Fruit fly (Drosophila melanogaster) whole organism, embryonic: ENCODE data around the gene CG16790.

Experiments
- Atf3 ChIP-seq: fragments of 200-800 bp; sonication (Bioruptor generic); optimal IDR thresholded peaks from 3 replicates; lab custom pipeline; 2016; ENCODE audit warnings: missing biosample characterization, missing genetic modification characterization
- Blimp-1 ChIP-seq: fragments of 200-800 bp; sonication (Bioruptor generic); optimal IDR thresholded peaks from 3 replicates; lab custom pipeline; 2018; ENCODE audit warnings: missing biosample characterization, missing genetic modification characterization, mild to moderate bottlenecking, moderate library complexity, missing genetic modification reagents
- BtbVII ChIP-seq: fragments of 200-800 bp; sonication (Bioruptor generic); optimal IDR thresholded peaks from 3 replicates; lab custom pipeline; 2017; ENCODE audit warnings: missing biosample characterization, mild to moderate bottlenecking, missing genetic modification characterization
- CG10209 ChIP-seq: fragments of 200-800 bp; sonication (Bioruptor generic); optimal IDR thresholded peaks from 3 replicates; lab custom pipeline; 2017; ENCODE audit warnings: missing biosample characterization, mild to moderate bottlenecking, missing genetic modification characterization, missing genetic modification reagents
- CG10321 ChIP-seq: fragments of 200-800 bp; sonication (Bioruptor generic); IDR thresholded peaks from 2 replicates; pipeline ENCODE4 v1.3.6; 2022; ENCODE audit warnings: missing biosample characterization, missing genetic modification characterization
- CG10979 ChIP-seq: fragments of 200-800 bp; sonication (Bioruptor generic); optimal IDR thresholded peaks from 2 replicates; lab custom pipeline; 2018; ENCODE audit warnings: missing biosample characterization, mild to moderate bottlenecking, missing genetic modification characterization, moderate library complexity
- CG12744 ChIP-seq: fragments of 200-800 bp; sonication (Bioruptor generic); optimal IDR thresholded peaks from 2 replicates; lab custom pipeline; 2016; ENCODE audit warnings: missing biosample characterization, missing genetic modification characterization
- CG12769 ChIP-seq: fragments of 200-800 bp; sonication (Bioruptor generic); optimal IDR thresholded peaks from 2 replicates; lab custom pipeline; 2019; ENCODE audit warnings: missing biosample characterization, mild to moderate bottlenecking, missing genetic modification characterization, moderate library complexity
- CG13123 ChIP-seq: fragments of 200-800 bp; sonication (Bioruptor generic); optimal IDR thresholded peaks from 2 replicates; lab custom pipeline; 2016; ENCODE audit warnings: missing biosample characterization, missing genetic modification characterization
- CG17359 ChIP-seq: fragments of 200-800 bp; sonication (Bioruptor generic); optimal IDR thresholded peaks from 3 replicates; lab custom pipeline; 2018; ENCODE audit warnings: missing biosample characterization, mild to moderate bottlenecking, missing genetic modification characterization, moderate library complexity
- CG17568 ChIP-seq: fragments of 200-800 bp; sonication (Bioruptor generic); optimal IDR thresholded peaks from 2 replicates; lab custom pipeline; 2018; ENCODE audit warnings: missing biosample characterization, mild to moderate bottlenecking, missing genetic modification characterization, moderate library complexity
- CG18011 ChIP-seq: fragments of 200-800 bp; sonication (Bioruptor generic); optimal IDR thresholded peaks from 2 replicates; lab custom pipeline; 2017; ENCODE audit warnings: missing biosample characterization, missing genetic modification characterization, mild to moderate bottlenecking, moderate library complexity, missing genotype
- CG18619 ChIP-seq: fragments of 200-800 bp; sonication (Bioruptor generic); optimal IDR thresholded peaks from 3 replicates; lab custom pipeline; 2017; ENCODE audit warnings: missing biosample characterization, mild to moderate bottlenecking, missing genetic modification characterization
- CG2202 ChIP-seq: fragments of 200-800 bp; sonication (Bioruptor generic); optimal IDR thresholded peaks from 2 replicates; lab custom pipeline; 2018; ENCODE audit warnings: missing biosample characterization, mild to moderate bottlenecking, missing genetic modification characterization
- CG2678 ChIP-seq: fragments of 200-800 bp; sonication (Bioruptor generic); optimal IDR thresholded peaks from 3 replicates; lab custom pipeline; 2019; ENCODE audit warnings: missing biosample characterization, mild to moderate bottlenecking, missing genetic modification characterization, moderate library complexity
- CG4730 ChIP-seq: fragments of 200-800 bp; sonication (Bioruptor generic); IDR thresholded peaks from 2 replicates; pipeline ENCODE4 v1.3.6; 2022; ENCODE audit warnings: missing biosample characterization, missing genetic modification characterization
- CG6654 ChIP-seq: fragments of 200-800 bp; sonication (Bioruptor generic); optimal IDR thresholded peaks from 2 replicates; lab custom pipeline; 2017; ENCODE audit warnings: missing biosample characterization, mild to moderate bottlenecking, missing genetic modification characterization
- CG6689 ChIP-seq: fragments of 200-800 bp; sonication (Bioruptor generic); IDR thresholded peaks from 2 replicates; pipeline ENCODE4 v1.3.6; 2022; ENCODE audit warnings: missing biosample characterization, missing genetic modification characterization
- CG8765 ChIP-seq: fragments of 200-800 bp; sonication (Bioruptor generic); IDR thresholded peaks from 2 replicates; pipeline ENCODE4 v1.3.6; 2022; ENCODE audit warnings: missing biosample characterization, missing genetic modification characterization
- CG8944 ChIP-seq: fragments of 200-800 bp; sonication (Bioruptor generic); optimal IDR thresholded peaks from 3 replicates; lab custom pipeline; 2016; ENCODE audit warnings: missing biosample characterization, missing genetic modification characterization
- CTCF ChIP-seq: fragments of 200-800 bp; sonication (Bioruptor generic); optimal IDR thresholded peaks from 2 replicates; lab custom pipeline; 2017; ENCODE audit warnings: missing biosample characterization, mild to moderate bottlenecking, missing genetic modification characterization, moderate library complexity
- CrebB ChIP-seq: fragments of 200-800 bp; sonication (Bioruptor generic); optimal IDR thresholded peaks from 3 replicates; lab custom pipeline; 2018; ENCODE audit warnings: missing biosample characterization, mild to moderate bottlenecking, missing genetic modification characterization
- Dek ChIP-seq: fragments of 200-800 bp; sonication (Bioruptor generic); optimal IDR thresholded peaks from 3 replicates; lab custom pipeline; 2019; ENCODE audit warnings: missing biosample characterization, mild to moderate bottlenecking, missing genetic modification characterization, moderate library complexity
- Dip3 ChIP-seq: fragments of 200-800 bp; sonication (Bioruptor generic); optimal IDR thresholded peaks from 3 replicates; lab custom pipeline; 2016; ENCODE audit warnings: missing biosample characterization, missing genetic modification characterization
- Doc2 ChIP-seq: fragments of 200-800 bp; sonication (Bioruptor generic); IDR thresholded peaks from 2 replicates; pipeline ENCODE4 v1.3.6; 2022; ENCODE audit warnings: missing biosample characterization, missing genetic modification characterization
- Ets65A ChIP-seq: fragments of 200-800 bp; sonication (Bioruptor generic); peaks from one replicate; lab custom pipeline; 2016; ENCODE audit warnings: missing biosample characterization, missing genetic modification characterization
- Fer3 ChIP-seq: fragments of 200-800 bp; sonication (Bioruptor generic); optimal IDR thresholded peaks from 2 replicates; lab custom pipeline; 2018; ENCODE audit warnings: missing biosample characterization, mild to moderate bottlenecking, missing genetic modification characterization, moderate library complexity
- HLHmδ ChIP-seq: fragments of 200-800 bp; sonication (Bioruptor generic); optimal IDR thresholded peaks from 2 replicates; lab custom pipeline; 2018; ENCODE audit warnings: missing biosample characterization, mild to moderate bottlenecking, missing genetic modification characterization, moderate library complexity
- Med ChIP-seq: fragments of 200-800 bp; sonication (Bioruptor generic); peaks from one replicate; lab custom pipeline; 2016; ENCODE audit warnings: missing biosample characterization, missing genetic modification characterization, mild to moderate bottlenecking, inconsistent platforms, moderate library complexity
- Mrtf ChIP-seq: fragments of 200-800 bp; sonication (Bioruptor generic); IDR thresholded peaks from 3 replicates; pipeline ENCODE4 v1.3.6; 2022; ENCODE audit warnings: missing biosample characterization, missing genetic modification characterization
- Myb ChIP-seq: fragments of 200-800 bp; sonication (Bioruptor generic); optimal IDR thresholded peaks from 2 replicates; lab custom pipeline; 2016; ENCODE audit warnings: missing biosample characterization, missing genetic modification characterization
- NC2α ChIP-seq: fragments of 200-800 bp; sonication (Bioruptor generic); optimal IDR thresholded peaks from 2 replicates; lab custom pipeline; 2016; ENCODE audit warnings: missing biosample characterization, missing genetic modification characterization
- Opbp ChIP-seq: fragments of 200-800 bp; sonication (Bioruptor generic); IDR thresholded peaks from 3 replicates; pipeline ENCODE4 v1.3.6; 2022; ENCODE audit warnings: missing biosample characterization, missing genetic modification characterization; ENCODE audit not compliant: partially characterized antibody
- Optix ChIP-seq: fragments of 200-800 bp; sonication (Bioruptor generic); IDR thresholded peaks from 3 replicates; pipeline ENCODE4 v1.3.6; 2022; ENCODE audit warnings: missing biosample characterization, missing genetic modification characterization
- Sox100B ChIP-seq: fragments of 200-800 bp; sonication (Bioruptor generic); optimal IDR thresholded peaks from 3 replicates; lab custom pipeline; 2018; ENCODE audit warnings: missing biosample characterization, mild to moderate bottlenecking, missing genetic modification characterization
- Taf1 ChIP-seq: fragments of 200-800 bp; sonication (Bioruptor generic); IDR thresholded peaks from 2 replicates; pipeline ENCODE4 v1.3.6; 2022; ENCODE audit warnings: missing biosample characterization, missing genetic modification characterization
- aop ChIP-seq: fragments of 200-800 bp; sonication (Bioruptor generic); IDR thresholded peaks from 2 replicates; pipeline ENCODE4 v1.3.6; 2022; ENCODE audit warnings: missing biosample characterization, missing genetic modification characterization
- bcd ChIP-seq: fragments of 200-800 bp; sonication (Bioruptor generic); optimal IDR thresholded peaks from 2 replicates; lab custom pipeline; 2017; ENCODE audit warnings: missing biosample characterization, mild to moderate bottlenecking, missing genetic modification characterization
- crol ChIP-seq: fragments of 200-800 bp; sonication (Bioruptor generic); IDR thresholded peaks from 2 replicates; pipeline ENCODE4 v1.3.6; 2022; ENCODE audit warnings: missing biosample characterization, missing genetic modification characterization
- crp ChIP-seq, 2 experiments: fragments of 200-800 bp; sonication (Bioruptor generic); optimal IDR thresholded peaks; 2 replicates in 1 of 2; 3 replicates in 1 of 2; lab custom pipeline; 2017; ENCODE audit warnings: missing biosample characterization in 2 of 2, missing genetic modification characterization in 2 of 2, mild to moderate bottlenecking in 1 of 2, moderate library complexity in 1 of 2
- danr ChIP-seq: fragments of 200-800 bp; sonication (Bioruptor generic); IDR thresholded peaks from 2 replicates; pipeline ENCODE4 v1.3.6; 2022; ENCODE audit warnings: missing biosample characterization, missing genetic modification characterization
- dmrt11E ChIP-seq: fragments of 200-800 bp; sonication (Bioruptor generic); optimal IDR thresholded peaks from 3 replicates; lab custom pipeline; 2018; ENCODE audit warnings: missing biosample characterization, mild to moderate bottlenecking, missing genetic modification characterization, moderate library complexity
- exex ChIP-seq: fragments of 200-800 bp; sonication (Bioruptor generic); optimal IDR thresholded peaks from 4 replicates; lab custom pipeline; 2018; ENCODE audit warnings: missing biosample characterization, mild to moderate bottlenecking, missing genetic modification characterization, moderate library complexity
- gt ChIP-seq: fragments of 200-800 bp; sonication (Bioruptor generic); IDR thresholded peaks from 2 replicates; pipeline ENCODE4 v1.3.6; 2022; ENCODE audit warnings: missing biosample characterization, missing genetic modification characterization
- ham ChIP-seq: fragments of 200-800 bp; sonication (Bioruptor generic); IDR thresholded peaks from 2 replicates; pipeline ENCODE4 v1.3.6; 2022; ENCODE audit warnings: missing biosample characterization, missing genetic modification characterization
- hth ChIP-seq: fragments of >200 bp; optimal IDR thresholded peaks from 2 replicates; lab custom pipeline; 2017; ENCODE audit warnings: inconsistent platforms
- phol ChIP-seq: fragments of 200-800 bp; sonication (Bioruptor generic); optimal IDR thresholded peaks from 3 replicates; lab custom pipeline; 2018; ENCODE audit warnings: missing biosample characterization, mild to moderate bottlenecking, missing genetic modification characterization, moderate library complexity
- pita ChIP-seq: fragments of 200-800 bp; sonication (Bioruptor generic); optimal IDR thresholded peaks from 2 replicates; lab custom pipeline; 2017; ENCODE audit warnings: missing biosample characterization, mild to moderate bottlenecking, missing genetic modification characterization
- pum ChIP-seq: fragments of 200-800 bp; sonication (Bioruptor generic); optimal IDR thresholded peaks from 2 replicates; lab custom pipeline; 2016; ENCODE audit warnings: missing biosample characterization, missing genetic modification characterization
- yki ChIP-seq: fragments of >200 bp; optimal IDR thresholded peaks from 3 replicates; lab custom pipeline; 2018
- zfh2 ChIP-seq: fragments of 200-800 bp; sonication (Bioruptor generic); optimal IDR thresholded peaks from 2 replicates; lab custom pipeline; 2016; ENCODE audit warnings: missing biosample characterization, missing genetic modification characterization

The CG16790 gene

dm6 chr3R:9555334-9555974 is 14.6 kb downstream of the CG16790 start, which contains the start of the genes CG9386 and BckdhA (continued):
- TF ChIP-seq danr (GFP tag; lab: Robert Waterston, UW) (no peak), CG10209 (GFP tag; lab: Kevin White, UChicago) (peak; percentile 32), CG2202 (tag; lab: Kevin White, UChicago) (no peak), Taf1 (GFP tag; lab: Robert Waterston, UW) (0 out of 2 replicates have a peak, but pooled peaks have one; percentile 24), aop (no peak), exex (tag; lab: Kevin White, UChicago) (no peak), Doc2 (no peak), zfh2 (GFP tag; lab: Kevin White, UChicago) (peak; percentile 58), HLHmδ (no peak), CG6689 (GFP tag; lab: Robert Waterston, UW) (peak; percentile 95), CG8944 (GFP tag; lab: Kevin White, UChicago) (peak; percentile 55), Atf3 (GFP tag; lab: Kevin White, UChicago) (no peak), CG8765 (0 out of 2 replicates have a peak, but pooled peaks have one; percentile 14), pum (GFP tag; lab: Kevin White, UChicago) (peak; percentile 34), Med (GFP tag; lab: Kevin White, UChicago) (peak; percentile 92), CG17359 (tag; lab: Kevin White, UChicago) (peak; percentile 32), dmrt11E (tag; lab: Kevin White, UChicago) (peak; percentile 0), phol (tag; lab: Kevin White, UChicago) (peak; percentile 60), Dip3 (GFP tag; lab: Kevin White, UChicago) (peak; percentile 63), Sox100B (GFP tag; lab: Kevin White, UChicago) (no peak), pita (no peak), BtbVII (GFP tag; lab: Kevin White, UChicago) (no peak), CTCF (GFP tag; lab: Kevin White, UChicago) (no peak), bcd (GFP tag; lab: Kevin White, UChicago) (peak; percentile 21), Ets65A (GFP tag; lab: Kevin White, UChicago) (peak; percentile 95), CG18619 (GFP tag; lab: Kevin White, UChicago) (peak; percentile 32), CG2678 (peak; percentile 63), CG10979 (tag; lab: Kevin White, UChicago) (peak; percentile 76), Blimp-1 (GFP tag; lab: Kevin White, UChicago) (peak; percentile 65), Mrtf (GFP tag; lab: Robert Waterston, UW) (no peak), CG18011 (GFP tag; lab: Kevin White, UChicago) (peak; percentile 2), CG6654 (GFP tag; lab: Kevin White, UChicago) (no peak), CG17568 (no peak), Fer3 (tag; lab: Kevin White, UChicago) (peak; percentile 42), Opbp (0 out of 3 replicates have a peak, but pooled peaks have one; percentile 5), hth (lab: Kevin White, UChicago) (no peak), Myb (GFP tag; lab: Kevin White, UChicago) (peak; percentile 29), gt (GFP tag; lab: Robert Waterston, UW) (no peak), CG4730 (GFP tag; lab: Robert Waterston, UW) (no peak), CG13123 (GFP tag; lab: Kevin White, UChicago) (peak; percentile 20), yki (lab: Kevin White, UChicago) (no peak), Optix (GFP tag; lab: Robert Waterston, UW) (no peak), CrebB (no peak), crp (GFP tag; optimal IDR thresholded peaks at IDR 0.05; lab: Kevin White, UChicago) (peak in 1 of 2 experiments; percentile 76), CG12769 (tag; lab: Kevin White, UChicago) (no peak), NC2α (GFP tag; lab: Kevin White, UChicago) (no peak), ham (GFP tag; lab: Robert Waterston, UW) (no peak), CG12744 (GFP tag; lab: Kevin White, UChicago) (peak; percentile 30), crol (GFP tag; lab: Robert Waterston, UW) (no peak), Dek (tag; lab: Kevin White, UChicago) (peak; percentile 62), CG10321 (GFP tag; lab: Robert Waterston, UW) (no peak)
